Worm (Caenorhabditis elegans) whole organism, early embryonic: ENCODE results near the gene H28G03.3.

Experiments used
- F13C5.2 ChIP-seq: sonication (generic microtip); optimal IDR thresholded peaks from 2 replicates; lab custom pipeline; 2017; ENCODE audit warnings: mild to moderate bottlenecking, missing genetic modification characterization, inconsistent platforms, missing compliant biosample characterization
- aly-1 ChIP-seq: sonication (generic microtip); optimal IDR thresholded peaks from 2 replicates; lab custom pipeline; 2016; ENCODE audit warnings: missing genetic modification characterization, missing compliant biosample characterization
- ama-1 ChIP-seq: fragments of 150-350 bp; optimal IDR thresholded peaks from 2 replicates; lab custom pipeline; 2014
- ceh-13 ChIP-seq: fragments of 200-800 bp; sonication (Bioruptor generic); optimal IDR thresholded peaks from 2 replicates; lab custom pipeline; 2018; ENCODE audit warnings: mild to moderate bottlenecking, missing genetic modification characterization, missing compliant biosample characterization
- ceh-36 ChIP-seq: sonication (generic microtip); optimal IDR thresholded peaks from 2 replicates; lab custom pipeline; 2016; ENCODE audit warnings: missing genetic modification characterization, inconsistent platforms, missing compliant biosample characterization
- ets-7 ChIP-seq: sonication (generic microtip); optimal IDR thresholded peaks from 2 replicates; lab custom pipeline; 2016; ENCODE audit warnings: missing genotype, missing genetic modification characterization, missing compliant biosample characterization
- flt-1 ChIP-seq: fragments of 200-800 bp; sonication (Bioruptor generic); IDR thresholded peaks from 2 replicates; pipeline ENCODE4 v1.3.6; 2022; ENCODE audit warnings: missing genetic modification characterization, missing compliant biosample characterization
- hnd-1 ChIP-seq: sonication (generic microtip); optimal IDR thresholded peaks from 2 replicates; lab custom pipeline; 2016; ENCODE audit warnings: missing genetic modification characterization, missing compliant biosample characterization
- pes-1 ChIP-seq: fragments of 200-800 bp; sonication (Bioruptor generic); IDR thresholded peaks from 2 replicates; pipeline ENCODE4 v1.3.6; 2022; ENCODE audit warnings: missing genetic modification reagents, missing genetic modification characterization, missing compliant biosample characterization
- scrt-1 ChIP-seq: fragments of 200-800 bp; sonication (Bioruptor generic); IDR thresholded peaks from 2 replicates; pipeline ENCODE4 v1.3.6; 2022; ENCODE audit warnings: missing genetic modification characterization, missing compliant biosample characterization
- tbx-11 ChIP-seq: fragments of 200-800 bp; sonication (Bioruptor generic); IDR thresholded peaks from 2 replicates; pipeline ENCODE4 v1.3.6; 2022; ENCODE audit warnings: missing genetic modification characterization, missing compliant biosample characterization
- tbx-37 ChIP-seq: fragments of 200-800 bp; sonication (Bioruptor generic); conservative IDR thresholded peaks from 2 replicates; pipeline ENCODE4 v1.3.6; 2022; ENCODE audit warnings: missing genetic modification reagents, missing genetic modification characterization, missing compliant biosample characterization

DNA sequence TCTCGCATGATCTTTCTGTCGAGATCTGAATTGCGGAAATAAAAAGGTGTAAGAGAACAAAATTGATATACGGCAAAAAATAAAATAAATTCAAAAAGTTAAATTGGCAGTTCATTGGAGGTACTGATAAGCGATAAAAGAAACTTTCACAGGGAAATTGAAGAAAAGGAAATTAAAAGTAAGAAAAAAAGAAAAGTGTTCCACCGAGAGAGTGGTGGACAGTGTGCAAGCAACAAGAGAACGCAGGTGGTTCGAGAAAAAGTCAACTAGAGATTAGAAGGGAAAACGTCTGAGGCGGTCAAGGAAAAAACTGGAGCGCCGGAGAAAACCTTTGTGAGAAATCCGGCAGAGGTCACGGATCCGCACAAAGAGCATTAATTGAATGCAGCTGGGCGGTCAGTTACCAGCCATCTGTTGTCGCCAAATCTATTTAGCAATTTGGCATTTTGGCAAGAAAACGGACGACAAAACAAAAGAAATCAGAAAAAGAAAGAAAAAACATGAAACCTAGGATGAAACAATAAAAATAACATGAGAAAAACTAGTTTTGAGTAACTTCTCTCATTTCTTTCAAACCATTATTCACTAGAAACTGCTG is 17.3 kb upstream of the H28G03.3 start, which contains the start of gene mtm-5:
- no peak for TF ChIP-seq ama-1 (lab: Kevin White, UChicago)
- TF ChIP-seq aly-1 (tag; lab: Kevin White, UChicago) = no peak
- TF ChIP-seq ets-7 (tag; lab: Kevin White, UChicago) = no peak
- no peak for TF ChIP-seq flt-1 (GFP tag; lab: Robert Waterston, UW)
- no peak for TF ChIP-seq tbx-37
- no peak for TF ChIP-seq pes-1 (GFP tag; lab: Robert Waterston, UW)
- no peak for TF ChIP-seq ceh-13 (GFP tag; lab: Kevin White, UChicago)
- no peak for TF ChIP-seq F13C5.2 (tag; lab: Kevin White, UChicago)
- no peak for TF ChIP-seq ceh-36 (tag; lab: Kevin White, UChicago)
- TF ChIP-seq scrt-1 = no peak
- no peak for TF ChIP-seq tbx-11 (GFP tag; lab: Robert Waterston, UW)
- no peak for TF ChIP-seq hnd-1
